Worm (Caenorhabditis elegans): ENCODE measurements around the gene mrpl-11.

mrpl-11 gene

ce11 chrIII:8717231-8717694 lies at the start of gene mrpl-11:
Gene mrpl-11, plus strand, starts transcription at chrIII:8717644.
- no peak for TF ChIP-seq dao-5 (tag; optimal IDR thresholded peaks at IDR 0.05)
- no peak for TF ChIP-seq W03F9.2 (tag; optimal IDR thresholded peaks at IDR 0.05)
- TF ChIP-seq him-1 (tag; optimal IDR thresholded peaks at IDR 0.05): no peak

- TF ChIP-seq him-1 (tag; optimal IDR thresholded peaks at IDR 0.05): no peak
- no peak for TF ChIP-seq W03F9.2 (tag; optimal IDR thresholded peaks at IDR 0.05)
- no peak for TF ChIP-seq dao-5 (tag; optimal IDR thresholded peaks at IDR 0.05)
These were observed 48.7 kb upstream of the mrpl-11 start for ce11 chrIII:8668717-8669116.

ce11 chrIII:8674980-8675485 lies 42.4 kb upstream of the mrpl-11 start, which contains the start of gene pgl-2:
Gene pgl-2, minus strand, starts transcription at chrIII:8675435.
- TF ChIP-seq W03F9.2 (tag; optimal IDR thresholded peaks at IDR 0.05): no peak
- TF ChIP-seq him-1 (tag; optimal IDR thresholded peaks at IDR 0.05): no peak
- no peak for TF ChIP-seq dao-5 (tag; optimal IDR thresholded peaks at IDR 0.05)

ce11 chrIII:8678371-8678770 lies 39.1 kb upstream of the mrpl-11 start:
- peak; percentile 75 for TF ChIP-seq him-1 (tag; optimal IDR thresholded peaks at IDR 0.05)
- peak; percentile 61 for TF ChIP-seq dao-5 (tag; optimal IDR thresholded peaks at IDR 0.05)
- peak; percentile 18 for TF ChIP-seq W03F9.2 (tag; optimal IDR thresholded peaks at IDR 0.05)

ce11 chrIII:8683679-8684263 lies 33.7 kb upstream of the mrpl-11 start, which contains the start of gene fli-1:
Gene fli-1, minus strand, starts transcription at chrIII:8683736.
- TF ChIP-seq him-1 (tag; optimal IDR thresholded peaks at IDR 0.05) (no peak), W03F9.2 (tag; optimal IDR thresholded peaks at IDR 0.05) (peak; percentile 52), dao-5 (tag; optimal IDR thresholded peaks at IDR 0.05) (no peak)

- TF ChIP-seq him-1 (tag; optimal IDR thresholded peaks at IDR 0.05) (no peak), W03F9.2 (tag; optimal IDR thresholded peaks at IDR 0.05) (no peak), dao-5 (tag; optimal IDR thresholded peaks at IDR 0.05) (no peak)
These were observed 33.0 kb upstream of the mrpl-11 start, which contains the start of gene anmt-1 for ce11 chrIII:8684421-8684820. Gene anmt-1, plus strand, starts transcription at chrIII:8684808.

- TF ChIP-seq dao-5 (tag; optimal IDR thresholded peaks at IDR 0.05) (no peak), W03F9.2 (tag; optimal IDR thresholded peaks at IDR 0.05) (no peak), him-1 (tag; optimal IDR thresholded peaks at IDR 0.05) (no peak)
These were observed 31.7 kb upstream of the mrpl-11 start for ce11 chrIII:8685590-8686240.

ce11 chrIII:8688438-8688946 lies 29.0 kb upstream of the mrpl-11 start, which contains the start of gene hadb-1:
Gene hadb-1, minus strand, starts transcription at chrIII:8688488.
- TF ChIP-seq dao-5 (tag; optimal IDR thresholded peaks at IDR 0.05) (no peak), W03F9.2 (tag; optimal IDR thresholded peaks at IDR 0.05) (no peak), him-1 (tag; optimal IDR thresholded peaks at IDR 0.05) (no peak)

ce11 chrIII:8689143-8689542 lies 28.3 kb upstream of the mrpl-11 start:
- TF ChIP-seq W03F9.2 (tag; optimal IDR thresholded peaks at IDR 0.05): no peak
- no peak for TF ChIP-seq dao-5 (tag; optimal IDR thresholded peaks at IDR 0.05)

ce11 chrIII:8689655-8690054 lies 27.8 kb upstream of the mrpl-11 start, which contains the start of gene B0303.4:
Gene B0303.4, plus strand, starts transcription at chrIII:8689850.
- TF ChIP-seq him-1 (tag; optimal IDR thresholded peaks at IDR 0.05) (no peak), W03F9.2 (tag; optimal IDR thresholded peaks at IDR 0.05) (peak; percentile 22)

ce11 chrIII:8693322-8693721 lies 24.1 kb upstream of the mrpl-11 start, which contains the start of gene B0303.7:
Gene B0303.7, plus strand, starts transcription at chrIII:8693622.
- TF ChIP-seq dao-5 (tag; optimal IDR thresholded peaks at IDR 0.05) (no peak), W03F9.2 (tag; optimal IDR thresholded peaks at IDR 0.05) (no peak), him-1 (tag; optimal IDR thresholded peaks at IDR 0.05) (no peak)

ce11 chrIII:8696680-8697079 lies 20.8 kb upstream of the mrpl-11 start:
- no peak for TF ChIP-seq him-1 (tag; optimal IDR thresholded peaks at IDR 0.05)
- TF ChIP-seq W03F9.2 (tag; optimal IDR thresholded peaks at IDR 0.05): no peak
- TF ChIP-seq dao-5 (tag; optimal IDR thresholded peaks at IDR 0.05): no peak

ce11 chrIII:8697268-8697907 lies 20.1 kb upstream of the mrpl-11 start:
- no peak for TF ChIP-seq W03F9.2 (tag; optimal IDR thresholded peaks at IDR 0.05)
- TF ChIP-seq dao-5 (tag; optimal IDR thresholded peaks at IDR 0.05): no peak
- TF ChIP-seq him-1 (tag; optimal IDR thresholded peaks at IDR 0.05): no peak

Measured in whole organism, L4/young adult.